Worm (Caenorhabditis elegans): ENCODE data around the gene acp-6.

DNA sequence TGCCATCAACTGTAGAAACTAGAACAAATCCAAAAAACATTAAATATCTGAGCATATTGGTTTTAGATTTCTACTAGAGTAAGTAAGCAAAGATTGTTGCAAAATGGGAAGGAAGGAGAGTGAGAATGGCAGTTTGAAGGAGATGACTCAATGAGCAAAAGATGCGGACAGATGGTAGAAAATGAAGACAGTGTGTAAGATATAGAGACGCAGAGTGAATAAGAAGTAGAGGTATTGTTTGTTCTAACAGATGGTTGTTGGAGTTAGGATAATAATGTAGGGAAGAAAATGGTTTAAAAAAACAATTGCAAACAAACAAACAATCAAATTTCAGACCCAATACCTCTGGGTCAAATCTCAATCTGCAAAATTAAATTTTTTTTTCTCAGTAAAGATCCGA, 45.3 kb upstream of the acp-6 start, which contains the start of gene tmed-13:
- TF ChIP-seq ZK185.1 (tag; optimal IDR thresholded peaks at IDR 0.05; ENCODE audit: poor library complexity, severe bottlenecking) (no peak), snpc-1.1 (tag; optimal IDR thresholded peaks at IDR 0.05; ENCODE audit: insufficient read depth) (no peak)

Measured in whole organism, young adult.